Worm (Caenorhabditis elegans) whole organism, midembryonic: Measurements from ENCODE around the gene cdc-14.

Source experiments
- flt-1 ChIP-seq: fragments of 200-800 bp; sonication (Bioruptor generic); IDR thresholded peaks from 2 replicates; pipeline ENCODE4 v1.3.6; 2022; ENCODE audit warnings: missing genetic modification characterization, missing compliant biosample characterization
- tab-1 ChIP-seq: fragments of 200-800 bp; sonication (Bioruptor generic); IDR thresholded peaks from 2 replicates; pipeline ENCODE4 v1.3.6; 2022; ENCODE audit warnings: missing genetic modification characterization, missing compliant biosample characterization
- ztf-29 ChIP-seq: fragments of 200-800 bp; sonication (Bioruptor generic); IDR thresholded peaks from 2 replicates; pipeline ENCODE4 v1.3.6; 2022; ENCODE audit warnings: missing genetic modification reagents, missing genetic modification characterization, missing compliant biosample characterization

DNA sequence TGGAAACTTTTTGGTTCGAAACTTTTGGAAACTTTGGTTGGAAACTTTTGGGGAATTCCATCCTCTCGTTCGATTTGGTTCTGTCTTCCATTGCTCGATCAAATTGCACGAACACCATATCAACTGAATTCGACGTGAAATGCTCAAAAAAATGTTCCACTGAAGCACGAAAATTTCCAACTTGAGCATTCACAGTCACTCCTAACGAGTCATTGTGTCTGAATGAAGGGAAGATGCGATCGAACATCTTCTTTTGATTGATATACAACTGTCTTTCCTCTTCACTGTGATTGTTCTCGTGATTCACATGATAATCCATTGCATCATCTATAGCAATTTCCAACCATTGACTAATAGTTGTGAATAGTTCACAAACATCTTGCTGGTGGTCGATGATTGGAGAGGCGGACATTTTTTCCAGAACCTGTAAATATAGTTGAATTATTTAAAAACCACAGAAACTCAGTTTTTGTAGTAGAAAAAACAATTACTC is 35.1 kb upstream of the cdc-14 start, which contains the start of gene F59E12.15:
- no peak for TF ChIP-seq flt-1 (GFP tag; lab: Robert Waterston, UW)
- no peak for TF ChIP-seq tab-1
- no peak for TF ChIP-seq ztf-29 (GFP tag; lab: Robert Waterston, UW)
